Fruit fly (Drosophila melanogaster): ENCODE data around the gene TrxT.
A peak's percentile ranks its signal among the peaks of the same experiment; 100 is the strongest.

The TrxT gene

DNA sequence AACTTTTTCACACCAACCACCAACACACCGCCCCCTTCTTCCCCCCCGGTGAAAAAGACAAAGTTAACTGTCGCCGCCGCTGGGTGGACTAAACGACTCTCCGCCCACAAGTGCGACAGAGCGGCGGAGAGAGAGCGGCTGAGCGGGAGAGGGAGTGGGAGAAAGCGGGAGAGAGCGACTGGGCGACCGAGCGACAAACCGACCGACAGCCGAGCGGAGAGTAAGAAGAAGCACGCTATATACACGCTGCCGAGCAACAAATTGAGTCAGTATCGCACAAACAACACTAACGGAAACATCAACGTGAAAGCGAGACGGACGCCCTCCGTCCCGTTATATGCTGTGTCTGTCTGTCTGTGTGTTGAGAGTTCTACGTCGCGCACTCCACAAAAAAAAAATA lies 28.3 kb upstream of the TrxT start, which contains the start of gene SK (continued):
- TF ChIP-seq luna (GFP tag; optimal IDR thresholded peaks at IDR 0.05) (no peak), Trl (optimal IDR thresholded peaks at IDR 0.05) (peak; percentile 64 to 76), Trl (GFP tag; optimal IDR thresholded peaks at IDR 0.05) (no peak), ro (GFP tag; IDR thresholded peaks at IDR 0.05) (no peak), CG10209 (GFP tag; optimal IDR thresholded peaks at IDR 0.05) (peak; percentile 71), Aef1 (GFP tag; IDR thresholded peaks at IDR 0.05) (no peak), sens (GFP tag) (peak; percentile 39), CG12071 (GFP tag; optimal IDR thresholded peaks at IDR 0.05) (peak; percentile 4), C15 (GFP tag; IDR thresholded peaks at IDR 0.05) (no peak), slbo (GFP tag; IDR thresholded peaks at IDR 0.05) (no peak), CG15514 (GFP tag; optimal IDR thresholded peaks at IDR 0.05) (peak; percentile 10), Hmr (GFP tag; optimal IDR thresholded peaks at IDR 0.05) (peak; percentile 2), Jarid2 (GFP tag; optimal IDR thresholded peaks at IDR 0.05) (peak; percentile 75), so (GFP tag; IDR thresholded peaks at IDR 0.05) (0 out of 3 replicates have a peak, but pooled peaks have one; percentile 10), CG3847 (GFP tag; IDR thresholded peaks at IDR 0.05) (0 out of 2 replicates have a peak, but pooled peaks have one; percentile 21), CG11695 (GFP tag; IDR thresholded peaks at IDR 0.05) (no peak), CG17385 (GFP tag; optimal IDR thresholded peaks at IDR 0.05) (peak; percentile 84), scrt (GFP tag; optimal IDR thresholded peaks at IDR 0.05) (peak; percentile 4), Med (GFP tag) (peak; percentile 67), abd-A (tag; optimal IDR thresholded peaks at IDR 0.05) (peak; percentile 31), sqz (GFP tag; optimal IDR thresholded peaks at IDR 0.05) (peak; percentile 31), onecut (GFP tag; IDR thresholded peaks at IDR 0.05) (peak; percentile 30), CG11504 (tag; optimal IDR thresholded peaks at IDR 0.05) (peak; percentile 65), lab (GFP tag; optimal IDR thresholded peaks at IDR 0.05) (peak; percentile 10), rib (GFP tag; IDR thresholded peaks at IDR 0.05) (no peak), Gsc (GFP tag; IDR thresholded peaks at IDR 0.05) (no peak), yki (optimal IDR thresholded peaks at IDR 0.05) (peak; percentile 27), chm (GFP tag; IDR thresholded peaks at IDR 0.05) (no peak), Atf-2 (GFP tag; optimal IDR thresholded peaks at IDR 0.05) (no peak), CG14965 (GFP tag; optimal IDR thresholded peaks at IDR 0.05; ENCODE audit: borderline replicate concordance) (no peak), Oli (tag; optimal IDR thresholded peaks at IDR 0.05) (no peak), cg (GFP tag; optimal IDR thresholded peaks at IDR 0.05) (peak; percentile 27), crol (GFP tag; IDR thresholded peaks at IDR 0.05) (peak; percentile 80), Drgx (GFP tag; IDR thresholded peaks at IDR 0.05) (0 out of 2 replicates have a peak, but pooled peaks have one; percentile 20), Opbp (GFP tag; IDR thresholded peaks at IDR 0.05; ENCODE audit: partially characterized antibody) (no peak), ato (GFP tag; IDR thresholded peaks at IDR 0.05; ENCODE audit: partially characterized antibody) (peak; percentile 12; the same call in 1 of the 2 replicates), CG16863 (GFP tag; optimal IDR thresholded peaks at IDR 0.05) (no peak), knrl (GFP tag; IDR thresholded peaks at IDR 0.05; ENCODE audit: partially characterized antibody) (no peak), twi (tag; optimal IDR thresholded peaks at IDR 0.05) (no peak), nerfin-1 (tag; optimal IDR thresholded peaks at IDR 0.05) (no peak), CG32532 (GFP tag; IDR thresholded peaks at IDR 0.05) (peak; percentile 48; the same call in 1 of the 2 replicates), CG12769 (tag; optimal IDR thresholded peaks at IDR 0.05) (peak; percentile 41), ara (GFP tag; IDR thresholded peaks at IDR 0.05) (no peak)

Data from whole organism, embryonic.